Worm (Caenorhabditis elegans): ENCODE data around the gene F43E2.6.

Gene F43E2.6

ce11 chrII:7368761-7369160 lies at the start of gene F43E2.6:
TSS of gene F43E2.6 (minus strand) at chrII:7368861.
- TF ChIP-seq unc-62 (GFP tag; optimal IDR thresholded peaks at IDR 0.05), result no peak

DNA sequence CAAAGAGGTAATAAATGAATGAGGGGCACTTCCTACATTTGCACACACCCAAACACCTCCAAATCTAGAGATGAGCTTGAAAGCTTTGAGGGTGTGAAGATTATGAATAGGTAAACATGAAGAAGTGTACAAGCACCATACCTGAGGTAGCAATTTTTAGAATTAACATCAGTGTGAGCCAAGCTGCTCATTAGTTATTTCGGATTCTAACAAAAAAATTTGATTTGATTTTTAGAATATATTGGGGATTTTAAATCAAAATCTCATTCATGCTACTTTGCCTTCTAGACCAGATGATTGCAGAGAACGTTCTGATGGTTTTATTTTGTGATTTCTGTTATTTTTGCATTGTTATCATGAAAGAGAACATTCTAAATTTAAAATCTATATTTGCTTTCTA lies 45.1 kb upstream of the F43E2.6 start:
- no peak for TF ChIP-seq unc-62 (GFP tag; optimal IDR thresholded peaks at IDR 0.05)

DNA sequence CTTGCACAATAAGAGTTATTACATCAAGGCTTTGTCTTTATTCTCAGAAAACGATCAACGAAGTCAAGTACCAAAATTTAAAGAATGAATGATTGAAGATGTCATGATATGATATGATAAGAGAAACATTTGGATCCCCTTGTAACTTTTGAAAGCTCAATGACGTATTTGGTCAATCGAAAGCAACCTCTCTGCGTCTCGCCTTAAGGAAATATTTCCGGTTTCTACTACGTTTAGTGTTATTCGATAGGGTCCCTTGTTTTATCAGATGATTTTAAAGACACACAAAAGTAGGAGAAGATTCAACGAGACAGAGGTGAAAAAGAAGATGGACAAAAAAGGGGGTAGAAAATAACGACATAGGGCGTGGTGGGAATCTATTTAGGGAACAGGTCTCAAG lies 44.6 kb upstream of the F43E2.6 start:
- TF ChIP-seq unc-62 (GFP tag; optimal IDR thresholded peaks at IDR 0.05), result no peak

ce11 chrII:7411930-7412329 lies 43.3 kb upstream of the F43E2.6 start, which contains the start of gene K02A2.5:
TSS of gene K02A2.5 (minus strand) at chrII:7412030.
- no peak for TF ChIP-seq unc-62 (GFP tag; optimal IDR thresholded peaks at IDR 0.05)

DNA sequence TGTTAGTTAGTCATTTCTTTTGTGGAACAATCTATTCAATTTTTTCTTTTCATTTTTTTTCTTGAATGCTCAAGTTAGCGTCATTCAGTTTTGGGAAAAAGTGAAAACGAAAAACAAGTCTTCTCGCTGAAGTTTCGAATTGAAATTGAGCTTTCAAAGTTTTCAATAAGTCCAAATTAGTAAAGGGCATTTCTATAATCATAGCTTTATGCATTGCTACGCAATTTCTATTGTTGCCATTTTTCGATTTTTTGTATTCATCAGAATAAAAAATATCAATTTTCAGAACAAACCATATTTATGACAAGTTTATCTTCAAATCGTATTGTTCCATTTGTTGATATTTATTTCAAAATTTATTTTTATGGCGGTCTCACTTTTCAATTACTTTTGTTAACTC lies 39.5 kb upstream of the F43E2.6 start, which contains the start of gene srd-55:
srd-55 (plus strand) TSS at position 301 of the 400 bp plus-strand sequence.
- TF ChIP-seq unc-62 (GFP tag; optimal IDR thresholded peaks at IDR 0.05), result no peak

- no peak for TF ChIP-seq unc-62 (GFP tag; optimal IDR thresholded peaks at IDR 0.05)
Measured at ce11 chrII:7406438-7406837, 37.8 kb upstream of the F43E2.6 start.

- no peak for TF ChIP-seq unc-62 (GFP tag; optimal IDR thresholded peaks at IDR 0.05)
Measured at ce11 chrII:7405262-7405661, 36.6 kb upstream of the F43E2.6 start.

DNA sequence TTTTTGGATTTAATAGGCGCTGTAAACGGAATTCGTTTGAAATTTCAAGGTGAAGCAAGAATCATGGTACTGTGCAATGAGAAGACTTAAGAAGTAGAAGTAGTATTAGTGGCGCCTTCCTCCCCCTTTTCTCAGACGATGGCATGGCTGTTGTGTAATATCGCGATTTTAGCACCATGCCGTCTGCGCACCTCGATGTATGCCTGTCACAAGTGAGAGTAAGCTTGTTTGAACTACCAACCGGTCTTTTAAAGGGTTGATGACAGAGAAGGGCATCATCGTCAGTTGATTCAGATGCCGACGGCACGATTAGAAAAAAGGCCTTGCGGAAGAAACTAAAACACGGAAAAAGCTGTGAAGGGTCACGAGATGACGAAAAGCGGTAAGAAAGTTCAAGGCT lies 35.3 kb upstream of the F43E2.6 start:
- no peak for TF ChIP-seq unc-62 (GFP tag; optimal IDR thresholded peaks at IDR 0.05)

DNA sequence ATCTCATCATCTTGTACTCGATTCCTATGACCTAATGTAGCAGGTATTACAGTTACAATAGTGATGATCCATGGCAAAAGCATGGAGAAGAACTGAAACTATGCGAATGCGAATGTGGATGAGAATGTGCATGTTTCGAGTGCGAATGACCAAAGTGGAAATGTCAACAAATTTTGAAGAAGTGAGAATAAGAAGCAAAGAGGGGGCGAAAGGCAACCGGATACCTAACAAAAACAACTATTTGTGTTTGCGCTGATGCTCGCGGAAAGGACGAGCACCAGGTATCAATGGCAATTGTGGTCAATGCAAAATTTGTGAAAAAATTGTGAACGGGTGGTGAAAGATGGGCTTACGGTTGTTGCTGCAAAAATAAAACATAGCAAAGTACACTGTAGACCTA lies 34.0 kb upstream of the F43E2.6 start, which contains the start of gene nas-7:
nas-7 (minus strand) TSS at position 101 of the 400 bp plus-strand sequence.
- TF ChIP-seq unc-62 (GFP tag; optimal IDR thresholded peaks at IDR 0.05), result no peak

DNA sequence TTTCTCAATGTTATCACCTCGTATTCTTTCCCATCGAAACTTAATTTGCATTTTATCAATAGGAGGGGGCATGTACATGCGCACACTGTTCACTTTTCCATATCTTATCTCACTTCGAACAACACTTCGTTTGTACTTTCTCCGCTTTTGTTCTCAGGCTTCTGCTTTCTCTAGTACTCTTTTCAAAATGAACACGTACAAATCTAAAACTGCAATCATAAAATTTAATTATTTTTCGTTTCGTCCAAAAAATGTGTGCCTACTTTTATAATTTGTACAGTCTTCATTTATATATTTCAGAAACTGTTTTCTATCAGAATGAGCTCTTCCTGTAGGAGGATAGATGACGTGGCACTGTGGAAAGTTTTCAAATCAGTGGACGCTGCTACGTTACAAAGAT lies 30.1 kb upstream of the F43E2.6 start, which contains the start of gene C07D10.1:
C07D10.1 (plus strand) TSS at position 301 of the 400 bp plus-strand sequence.
- TF ChIP-seq unc-62 (GFP tag; optimal IDR thresholded peaks at IDR 0.05), result no peak

ce11 chrII:7397273-7397840 lies 28.7 kb upstream of the F43E2.6 start:
- TF ChIP-seq unc-62 (GFP tag; optimal IDR thresholded peaks at IDR 0.05), result no peak

DNA sequence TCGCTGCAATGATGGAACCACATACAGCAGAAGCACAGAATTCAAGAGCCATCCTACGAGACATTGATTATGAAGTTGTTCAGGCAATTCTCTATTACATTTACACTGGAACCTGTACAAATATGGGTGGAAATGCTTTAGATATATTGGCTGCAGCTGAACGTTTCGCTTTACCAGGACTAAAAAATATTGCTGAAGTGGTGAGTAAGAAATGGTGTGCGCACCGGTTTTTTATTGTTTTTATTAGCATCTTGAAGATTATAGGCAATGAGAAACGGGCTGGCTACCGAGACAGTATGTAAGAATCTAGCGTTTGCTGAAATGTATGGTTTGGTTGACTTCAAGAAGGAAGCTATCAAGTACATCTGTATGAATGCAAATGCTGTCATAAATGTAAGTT lies 27.4 kb upstream of the F43E2.6 start:
- TF ChIP-seq unc-62 (GFP tag; optimal IDR thresholded peaks at IDR 0.05), result no peak

DNA sequence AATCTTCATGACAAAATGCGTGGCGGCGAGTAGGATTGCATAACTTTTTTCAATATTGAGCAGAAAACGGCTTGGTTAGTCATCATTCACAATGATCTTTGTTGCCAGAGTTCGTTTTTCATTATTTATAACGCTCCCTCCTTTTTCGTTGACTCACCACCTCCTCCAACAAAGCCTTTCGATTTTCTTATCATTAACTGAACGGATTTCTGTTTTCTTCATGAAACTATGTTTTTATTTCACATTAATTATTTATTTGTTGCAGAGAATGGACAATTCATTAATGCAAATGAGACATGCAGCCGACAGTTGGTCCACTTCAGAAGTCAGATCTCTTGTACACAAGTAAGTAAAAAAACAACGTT lies 26.0 kb upstream of the F43E2.6 start, which contains the start of gene bath-44:
bath-44 (plus strand) TSS at position 266 of the 365 bp plus-strand sequence.
- no peak for TF ChIP-seq unc-62 (GFP tag; optimal IDR thresholded peaks at IDR 0.05)

DNA sequence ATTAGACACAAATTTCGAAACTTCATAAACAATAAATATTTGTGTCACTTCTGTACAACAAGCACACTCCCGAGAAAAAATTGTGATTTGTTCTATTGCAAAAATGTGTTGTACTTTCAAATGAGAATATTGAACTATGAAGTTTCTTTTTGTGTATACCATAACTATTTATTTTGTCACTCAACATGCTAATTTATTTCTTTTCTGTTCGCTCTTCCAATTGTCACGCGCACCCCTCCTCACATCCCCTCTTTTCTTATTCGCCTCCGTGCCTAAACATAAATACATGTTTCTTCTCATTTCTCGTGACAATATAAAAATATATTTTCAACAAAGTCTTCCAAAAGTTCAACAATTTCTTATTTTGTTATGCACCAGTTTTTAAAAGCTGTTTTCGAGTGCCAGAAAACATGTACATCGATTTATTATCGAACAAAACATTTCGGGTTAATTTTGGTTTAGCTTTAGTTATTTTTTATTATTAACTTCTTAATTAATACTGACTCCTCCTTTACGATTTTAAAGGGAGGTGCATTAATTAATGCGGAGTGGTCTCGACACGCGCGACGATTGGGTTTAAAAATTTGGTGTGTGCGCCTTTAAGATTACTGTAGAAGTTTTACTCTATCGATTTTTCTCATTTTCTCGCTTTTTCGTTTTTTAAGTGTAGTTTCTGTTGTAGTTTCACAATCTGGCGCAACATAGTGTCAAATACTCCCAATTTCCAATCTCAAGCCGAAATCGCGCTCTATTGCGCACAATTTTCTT lies 25.4 kb upstream of the F43E2.6 start:
- no peak for TF ChIP-seq unc-62 (GFP tag; optimal IDR thresholded peaks at IDR 0.05)

ce11 chrII:7393393-7393792 lies 24.7 kb upstream of the F43E2.6 start:
- TF ChIP-seq unc-62 (GFP tag; optimal IDR thresholded peaks at IDR 0.05), result no peak

DNA sequence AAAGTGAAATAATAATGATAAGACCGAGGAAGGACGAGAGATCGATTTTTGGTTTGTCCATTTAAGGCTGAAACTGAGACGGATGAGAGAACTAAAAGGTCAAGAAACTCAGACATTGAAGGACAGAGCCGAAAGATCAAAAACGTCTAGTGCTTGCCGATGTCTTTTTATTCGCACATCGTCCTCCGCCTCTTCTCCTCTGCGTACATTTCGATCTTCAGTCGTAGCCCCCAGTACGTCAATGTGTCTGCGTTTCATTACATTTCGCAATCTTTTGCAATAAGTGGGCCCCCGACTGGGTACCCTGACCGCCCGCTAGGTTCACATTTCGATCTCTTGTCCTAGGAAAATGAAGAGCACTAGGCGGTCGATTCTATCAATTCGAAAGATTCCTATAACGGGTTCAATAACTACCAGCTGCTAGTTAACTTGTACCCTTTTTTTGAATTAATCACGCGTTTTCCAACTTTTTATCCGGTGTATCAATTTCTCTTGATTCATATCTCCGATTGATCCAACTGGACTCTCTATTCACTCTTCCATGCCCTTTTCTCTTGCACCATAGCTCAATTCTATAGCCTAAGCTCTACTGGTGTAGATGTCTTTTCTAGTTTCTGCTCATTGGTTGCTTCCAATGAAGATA lies 23.5 kb upstream of the F43E2.6 start:
- TF ChIP-seq unc-62 (GFP tag; optimal IDR thresholded peaks at IDR 0.05), result no peak

DNA sequence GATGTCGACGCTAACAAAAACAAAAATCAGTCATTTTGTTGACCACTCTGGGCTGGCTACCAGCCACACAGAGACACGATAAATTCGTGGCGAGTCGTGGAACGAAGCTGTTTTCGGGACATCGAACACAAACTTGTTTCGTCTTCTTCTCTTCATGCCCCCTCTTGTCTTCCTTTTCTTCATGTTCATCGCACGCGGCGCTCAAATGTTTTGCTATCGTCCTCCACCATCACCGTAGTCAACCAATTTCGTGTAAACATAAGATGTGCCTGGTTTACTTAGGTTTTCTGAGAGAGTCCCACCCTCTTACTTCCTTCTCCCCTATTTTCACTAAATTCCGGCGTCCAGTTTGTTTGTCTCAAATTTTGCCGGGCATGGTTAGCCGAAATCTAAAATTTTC lies 21.7 kb upstream of the F43E2.6 start:
- no peak for TF ChIP-seq unc-62 (GFP tag; optimal IDR thresholded peaks at IDR 0.05)
